Worm (Caenorhabditis elegans): ENCODE measurements around the gene nos-2.

nos-2 gene

ce11 chrII:7024897-7025852 is 40.2 kb upstream of the nos-2 start, which contains the start of gene znf-598 (continued):
- no peak for TF ChIP-seq ceh-79 (tag; optimal IDR thresholded peaks at IDR 0.05)
- TF ChIP-seq nhr-120 (GFP tag; IDR thresholded peaks at IDR 0.05), result no peak
- TF ChIP-seq F49E8.2 (tag; optimal IDR thresholded peaks at IDR 0.05; ENCODE audit: insufficient read depth), result no peak
- TF ChIP-seq lsy-27 (tag; optimal IDR thresholded peaks at IDR 0.05; ENCODE audit: borderline replicate concordance, insufficient read depth), result no peak
- no peak for TF ChIP-seq ceh-27 (GFP tag; optimal IDR thresholded peaks at IDR 0.05)
- no peak for TF ChIP-seq cebp-2 (GFP tag; IDR thresholded peaks at IDR 0.05)
- TF ChIP-seq aptf-3 (GFP tag; IDR thresholded peaks at IDR 0.05), result no peak
- TF ChIP-seq Y53F4B.3 (GFP tag; IDR thresholded peaks at IDR 0.05), result no peak
- no peak for TF ChIP-seq snpc-4 (GFP tag; optimal IDR thresholded peaks at IDR 0.05)
- peak in 1 of 4 experiments; percentile 16 for TF ChIP-seq snpc-4 (tag; optimal IDR thresholded peaks at IDR 0.05)
- TF ChIP-seq bed-1 (GFP tag; IDR thresholded peaks at IDR 0.05), result no peak
- TF ChIP-seq K11D2.4 (GFP tag; IDR thresholded peaks at IDR 0.05), result no peak
- no peak for TF ChIP-seq lir-1 (GFP tag; conservative IDR thresholded peaks at IDR 0.05)
- TF ChIP-seq madf-8 (GFP tag; conservative IDR thresholded peaks at IDR 0.05), result peak; percentile 51; the same call in 1 of the 2 replicates
- no peak for TF ChIP-seq lin-26 (GFP tag; IDR thresholded peaks at IDR 0.05)
- no peak for TF ChIP-seq hmg-20 (GFP tag; IDR thresholded peaks at IDR 0.05)
- TF ChIP-seq sptf-2 (GFP tag; optimal IDR thresholded peaks at IDR 0.05), result no peak
- no peak for TF ChIP-seq bed-2 (GFP tag; IDR thresholded peaks at IDR 0.05)
- no peak for TF ChIP-seq ztf-6 (GFP tag; IDR thresholded peaks at IDR 0.05)
- no peak for TF ChIP-seq sdz-38 (tag; optimal IDR thresholded peaks at IDR 0.05)
- TF ChIP-seq nhr-179 (tag; optimal IDR thresholded peaks at IDR 0.05), result no peak
- TF ChIP-seq Y95B8A.8 (GFP tag; IDR thresholded peaks at IDR 0.05), result no peak
- peak; percentile 85 for TF ChIP-seq lsl-1 (GFP tag; optimal IDR thresholded peaks at IDR 0.05)
- TF ChIP-seq C06A6.2 (GFP tag; conservative IDR thresholded peaks at IDR 0.05), result no peak
- TF ChIP-seq F37B4.10 (GFP tag; IDR thresholded peaks at IDR 0.05), result no peak
- no peak for TF ChIP-seq rec-8 (tag; optimal IDR thresholded peaks at IDR 0.05)
- TF ChIP-seq madf-10 (tag; optimal IDR thresholded peaks at IDR 0.05), result no peak
- TF ChIP-seq mxl-1 (tag; optimal IDR thresholded peaks at IDR 0.05), result no peak
- TF ChIP-seq ccch-3 (GFP tag; optimal IDR thresholded peaks at IDR 0.05), result no peak
- no peak for TF ChIP-seq ceh-40 (GFP tag; IDR thresholded peaks at IDR 0.05)
- peak; percentile 86 for TF ChIP-seq mcd-1 (GFP tag; IDR thresholded peaks at IDR 0.05)
- no peak for TF ChIP-seq F22D6.2 (tag; optimal IDR thresholded peaks at IDR 0.05)
- no peak for TF ChIP-seq mel-28 (tag; optimal IDR thresholded peaks at IDR 0.05; ENCODE audit: borderline replicate concordance)
- no peak for TF ChIP-seq repo-1 (tag; optimal IDR thresholded peaks at IDR 0.05)
- no peak for TF ChIP-seq attf-3 (GFP tag; conservative IDR thresholded peaks at IDR 0.05)
- TF ChIP-seq dox-1 (GFP tag; IDR thresholded peaks at IDR 0.05), result 0 out of 2 replicates have a peak, but pooled peaks have one; percentile 25
- TF ChIP-seq ztf-18 (tag; optimal IDR thresholded peaks at IDR 0.05), result peak; percentile 40
- TF ChIP-seq rpc-1 (optimal IDR thresholded peaks at IDR 0.05), result no peak
- no peak for TF ChIP-seq rpc-1 (tag; optimal IDR thresholded peaks at IDR 0.05)
- no peak for TF ChIP-seq T07F8.4 (tag; optimal IDR thresholded peaks at IDR 0.05)
- TF ChIP-seq rcor-1 (GFP tag; IDR thresholded peaks at IDR 0.05), result no peak
- no peak for TF ChIP-seq ceh-91 (GFP tag; IDR thresholded peaks at IDR 0.05)
- no peak for TF ChIP-seq ZK185.1 (tag; optimal IDR thresholded peaks at IDR 0.05; ENCODE audit: poor library complexity, severe bottlenecking)
- no peak for TF ChIP-seq T26A5.8 (tag; optimal IDR thresholded peaks at IDR 0.05)
- no peak for TF ChIP-seq F57A8.1 (GFP tag; optimal IDR thresholded peaks at IDR 0.05)
- no peak for TF ChIP-seq nhr-90 (tag; optimal IDR thresholded peaks at IDR 0.05)
- peak; percentile 77 for TF ChIP-seq xnd-1 (tag; optimal IDR thresholded peaks at IDR 0.05)

All from whole organism, young adult.